Fruit fly (Drosophila melanogaster): ENCODE results near the gene Hmgcr.

- TF ChIP-seq h (optimal IDR thresholded peaks at IDR 0.05) (no peak), psq (optimal IDR thresholded peaks at IDR 0.05) (no peak), ttk (optimal IDR thresholded peaks at IDR 0.05) (no peak)
These were observed 30.6 kb downstream of the Hmgcr start, which contains the start of gene Lsd-1 for dm6 chr3R:23763622-23764273.
